Fruit fly (Drosophila melanogaster) whole organism, prepupa: ENCODE measurements around the gene CG2200.
A peak's percentile ranks its signal among the peaks of the same experiment; 100 is the strongest.

ENCODE experiments used
- Blimp-1 ChIP-seq: fragments of 200-800 bp; sonication (Bioruptor generic); optimal IDR thresholded peaks from 3 replicates; lab custom pipeline; 2017; ENCODE audit warnings: missing biosample characterization, missing genetic modification characterization, mild to moderate bottlenecking, moderate library complexity, missing genetic modification reagents
- CG10631 ChIP-seq: fragments of 200-800 bp; sonication (Bioruptor generic); optimal IDR thresholded peaks from 2 replicates; lab custom pipeline; 2016; ENCODE audit warnings: missing biosample characterization, missing genetic modification characterization
- CG10669 ChIP-seq: fragments of 200-800 bp; sonication (Bioruptor generic); optimal IDR thresholded peaks from 3 replicates; lab custom pipeline; 2018; ENCODE audit warnings: missing biosample characterization, mild to moderate bottlenecking, missing genetic modification characterization, moderate library complexity
- CG11294 ChIP-seq: fragments of 200-800 bp; sonication (Bioruptor generic); IDR thresholded peaks from 2 replicates; pipeline ENCODE4 v1.3.6; 2022; ENCODE audit warnings: missing biosample characterization, missing genetic modification characterization
- CG11762 ChIP-seq: fragments of 200-800 bp; sonication (Bioruptor generic); optimal IDR thresholded peaks from 3 replicates; lab custom pipeline; 2016; ENCODE audit warnings: missing biosample characterization, missing genetic modification characterization; ENCODE audit not compliant: insufficient read depth
- CG11902 ChIP-seq: fragments of 200-800 bp; sonication (Bioruptor generic); optimal IDR thresholded peaks from 3 replicates; lab custom pipeline; 2016; ENCODE audit warnings: missing biosample characterization, missing genetic modification characterization
- CG15336 ChIP-seq: fragments of 200-800 bp; sonication (Bioruptor generic); IDR thresholded peaks from 2 replicates; pipeline ENCODE4 v1.3.6; 2022; ENCODE audit warnings: missing biosample characterization, missing genetic modification characterization
- CG1621 ChIP-seq: fragments of 200-800 bp; sonication (Bioruptor generic); optimal IDR thresholded peaks from 3 replicates; lab custom pipeline; 2018; ENCODE audit warnings: missing biosample characterization, mild to moderate bottlenecking, missing genetic modification characterization
- CG3032 ChIP-seq: fragments of 200-800 bp; optimal IDR thresholded peaks from 2 replicates; lab custom pipeline; 2019; ENCODE audit warnings: missing biosample characterization, mild to moderate bottlenecking, missing genetic modification characterization, moderate library complexity
- CG31627 ChIP-seq: fragments of 200-800 bp; sonication (Bioruptor generic); optimal IDR thresholded peaks from 3 replicates; lab custom pipeline; 2016; ENCODE audit warnings: missing biosample characterization, missing genetic modification characterization
- CG32006 ChIP-seq: fragments of 200-800 bp; sonication (Bioruptor generic); optimal IDR thresholded peaks from 3 replicates; lab custom pipeline; 2017; ENCODE audit warnings: missing biosample characterization, mild to moderate bottlenecking, missing genetic modification characterization
- CG3919 ChIP-seq: fragments of 200-800 bp; sonication (Bioruptor generic); optimal IDR thresholded peaks from 3 replicates; lab custom pipeline; 2016; ENCODE audit warnings: missing biosample characterization, missing genetic modification characterization
- CG4318 ChIP-seq: fragments of 200-800 bp; sonication (Bioruptor generic); optimal IDR thresholded peaks from 3 replicates; lab custom pipeline; 2017; ENCODE audit warnings: missing biosample characterization, mild to moderate bottlenecking, missing genetic modification characterization
- CG6163 ChIP-seq: fragments of 200-800 bp; sonication (Bioruptor generic); IDR thresholded peaks from 3 replicates; pipeline ENCODE4 v1.3.6; 2022; ENCODE audit warnings: missing biosample characterization, missing genetic modification characterization
- CG6808 ChIP-seq: fragments of 200-800 bp; sonication (Bioruptor generic); optimal IDR thresholded peaks from 3 replicates; lab custom pipeline; 2017; ENCODE audit warnings: missing biosample characterization, missing genetic modification characterization, mild to moderate bottlenecking, moderate library complexity, missing genetic modification reagents
- CG6854 ChIP-seq: fragments of 200-800 bp; sonication (Bioruptor generic); optimal IDR thresholded peaks from 2 replicates; lab custom pipeline; 2017; ENCODE audit warnings: missing biosample characterization, mild to moderate bottlenecking, missing genetic modification characterization
- CG7368 ChIP-seq: fragments of 200-800 bp; sonication (Bioruptor generic); optimal IDR thresholded peaks from 3 replicates; lab custom pipeline; 2016; ENCODE audit warnings: missing biosample characterization, missing genetic modification characterization
- CG8119 ChIP-seq: fragments of 200-800 bp; sonication (Bioruptor generic); IDR thresholded peaks from 3 replicates; pipeline ENCODE4 v1.3.6; 2022; ENCODE audit warnings: missing biosample characterization, missing genetic modification characterization
- CG8319 ChIP-seq: fragments of 200-800 bp; sonication (Bioruptor generic); optimal IDR thresholded peaks from 3 replicates; lab custom pipeline; 2016; ENCODE audit warnings: missing biosample characterization, missing genetic modification characterization
- Eip75B ChIP-seq: fragments of 200-800 bp; sonication (Bioruptor generic); optimal IDR thresholded peaks from 3 replicates; lab custom pipeline; 2016; ENCODE audit warnings: missing biosample characterization, missing genetic modification characterization
- Eip78C ChIP-seq: fragments of 200-800 bp; sonication (Bioruptor generic); peaks from one replicate; lab custom pipeline; 2016; ENCODE audit warnings: missing biosample characterization, missing genetic modification characterization
- Eip93F ChIP-seq: fragments of 200-800 bp; sonication (Bioruptor generic); optimal IDR thresholded peaks from 2 replicates; lab custom pipeline; 2016; ENCODE audit warnings: missing biosample characterization, mild to moderate bottlenecking, missing genetic modification characterization
- Ets96B ChIP-seq: fragments of 200-800 bp; optimal IDR thresholded peaks from 2 replicates; lab custom pipeline; 2019; ENCODE audit warnings: missing biosample characterization, mild to moderate bottlenecking, missing genetic modification characterization, moderate library complexity
- Gug ChIP-seq: fragments of 200-800 bp; sonication (Bioruptor generic); IDR thresholded peaks from 2 replicates; pipeline ENCODE4 v1.3.6; 2022; ENCODE audit warnings: missing biosample characterization, missing genetic modification characterization
- Hr38 ChIP-seq: sonication (Bioruptor generic); optimal IDR thresholded peaks from 2 replicates; lab custom pipeline; 2016; ENCODE audit warnings: missing biosample characterization, missing genetic modification characterization
- Hr39 ChIP-seq: fragments of 200-800 bp; sonication (Bioruptor generic); optimal IDR thresholded peaks from 2 replicates; lab custom pipeline; 2016; ENCODE audit warnings: missing biosample characterization, missing genetic modification characterization
- Hr4 ChIP-seq: fragments of 200-800 bp; sonication (Bioruptor generic); optimal IDR thresholded peaks from 3 replicates; lab custom pipeline; 2016; ENCODE audit warnings: missing biosample characterization, missing genetic modification characterization
- Met ChIP-seq: fragments of 200-800 bp; sonication (Bioruptor generic); optimal IDR thresholded peaks from 3 replicates; lab custom pipeline; 2016; ENCODE audit warnings: missing biosample characterization, missing genetic modification characterization
- OdsH ChIP-seq: fragments of 200-800 bp; sonication (Bioruptor generic); optimal IDR thresholded peaks from 3 replicates; lab custom pipeline; 2016; ENCODE audit warnings: missing biosample characterization, missing genetic modification characterization
- Sox14 ChIP-seq: fragments of 200-800 bp; sonication (Bioruptor generic); optimal IDR thresholded peaks from 3 replicates; lab custom pipeline; 2016; ENCODE audit warnings: missing biosample characterization, missing genetic modification characterization
- achi ChIP-seq: fragments of 200-800 bp; sonication (Bioruptor generic); optimal IDR thresholded peaks from 3 replicates; lab custom pipeline; 2016; ENCODE audit warnings: missing biosample characterization, missing genetic modification characterization
- cyc ChIP-seq: fragments of 200-800 bp; sonication (Bioruptor generic); optimal IDR thresholded peaks from 3 replicates; lab custom pipeline; 2016; ENCODE audit warnings: missing biosample characterization, missing genetic modification characterization
- eg ChIP-seq: fragments of 200-800 bp; sonication (Bioruptor generic); IDR thresholded peaks from 3 replicates; pipeline ENCODE4 v1.3.6; 2022; ENCODE audit warnings: missing biosample characterization, missing genetic modification characterization
- esn ChIP-seq: fragments of 200-800 bp; sonication (Bioruptor generic); optimal IDR thresholded peaks from 2 replicates; lab custom pipeline; 2016; ENCODE audit warnings: missing biosample characterization, mild to moderate bottlenecking, missing genetic modification characterization, moderate library complexity
- fd59A ChIP-seq: fragments of 200-800 bp; sonication (Bioruptor generic); optimal IDR thresholded peaks from 2 replicates; lab custom pipeline; 2017; ENCODE audit warnings: missing biosample characterization, mild to moderate bottlenecking, missing genetic modification characterization, missing genetic modification reagents
- fkh ChIP-seq: fragments of 200-800 bp; sonication (Bioruptor generic); optimal IDR thresholded peaks from 3 replicates; lab custom pipeline; 2017; ENCODE audit warnings: missing biosample characterization, mild to moderate bottlenecking, missing genetic modification characterization, moderate library complexity
- net ChIP-seq: fragments of 200-800 bp; sonication (Bioruptor generic); optimal IDR thresholded peaks from 3 replicates; lab custom pipeline; 2016; ENCODE audit warnings: missing biosample characterization, missing genetic modification characterization
- pdm3 ChIP-seq: fragments of 200-800 bp; sonication (Bioruptor generic); optimal IDR thresholded peaks from 3 replicates; lab custom pipeline; 2016; ENCODE audit warnings: missing biosample characterization, missing genetic modification characterization
- salr ChIP-seq, 2 experiments: fragments of 200-800 bp; sonication (Bioruptor generic); optimal IDR thresholded peaks; 3 replicates each; lab custom pipeline; 2016 to 2018; ENCODE audit warnings: missing biosample characterization in 2 of 2, missing genetic modification characterization in 2 of 2, mild to moderate bottlenecking in 1 of 2
- spab ChIP-seq: fragments of 200-800 bp; sonication (Bioruptor generic); optimal IDR thresholded peaks from 2 replicates; lab custom pipeline; 2017; ENCODE audit warnings: missing biosample characterization, mild to moderate bottlenecking, missing genetic modification characterization, missing genetic modification reagents
- ss ChIP-seq, 2 experiments: fragments of 200-800 bp; sonication (Bioruptor generic); optimal IDR thresholded peaks; 2 replicates in 1 of 2; 3 replicates in 1 of 2; lab custom pipeline; 2017 to 2018; ENCODE audit warnings: mild to moderate bottlenecking in 2 of 2, missing biosample characterization in 2 of 2, missing genetic modification characterization in 2 of 2, moderate library complexity in 1 of 2
- svp ChIP-seq: fragments of 200-800 bp; sonication (Bioruptor generic); peaks from one replicate; lab custom pipeline; 2016; ENCODE audit warnings: missing biosample characterization, missing genetic modification characterization
- topi ChIP-seq: fragments of 200-800 bp; sonication (Bioruptor generic); optimal IDR thresholded peaks from 3 replicates; lab custom pipeline; 2016; ENCODE audit warnings: missing biosample characterization, missing genetic modification characterization
- vri ChIP-seq: fragments of 200-800 bp; sonication (Bioruptor generic); optimal IDR thresholded peaks from 3 replicates; lab custom pipeline; 2016; ENCODE audit warnings: missing biosample characterization, mild to moderate bottlenecking, missing genetic modification characterization

CG2200 gene

DNA sequence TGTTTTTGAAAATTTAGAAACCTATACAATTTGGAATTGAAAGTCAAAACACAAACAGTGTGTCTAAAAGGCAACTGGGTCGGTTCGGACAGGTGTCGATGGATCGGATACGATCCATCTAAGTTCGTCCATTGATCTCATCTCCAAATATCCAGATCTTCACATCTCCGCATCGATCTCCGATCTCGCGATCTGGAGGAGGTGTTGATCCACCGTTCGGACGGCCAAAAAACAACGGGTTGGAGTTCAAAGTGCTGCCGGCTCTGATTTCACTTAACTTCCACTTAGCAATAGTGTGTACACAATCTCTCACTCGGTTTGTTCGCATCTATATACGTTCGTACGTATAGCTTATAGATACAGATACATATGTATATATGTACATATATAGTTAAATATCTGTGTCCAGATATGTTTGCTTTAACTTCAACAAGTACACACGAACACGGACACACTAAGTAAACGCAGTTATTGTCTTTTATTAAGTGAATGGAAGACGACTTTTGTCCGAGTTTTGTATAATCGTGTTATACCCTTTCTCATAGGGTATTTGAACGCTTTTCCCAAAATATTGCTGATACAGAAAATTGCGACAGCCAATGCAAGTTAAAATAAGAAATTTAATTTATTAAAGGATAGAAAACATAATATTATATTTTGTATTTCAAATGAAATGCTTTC is 14.2 kb downstream of the CG2200 start, which contains the start of gene Fer3HCH:
Gene Fer3HCH, minus strand, starts transcription at position 51 of the 681 bp plus-strand sequence.
- peak; percentile 5 for TF ChIP-seq CG4318
- TF ChIP-seq CG6808 (GFP tag; lab: Kevin White, UChicago), result peak; percentile 48
- TF ChIP-seq CG10669, result peak; percentile 33
- TF ChIP-seq CG3032 (tag; lab: Kevin White, UChicago), result peak; percentile 12
- peak; percentile 52 for TF ChIP-seq Eip78C (GFP tag; lab: Kevin White, UChicago)
- TF ChIP-seq net (GFP tag; lab: Kevin White, UChicago), result no peak
- peak; percentile 7 for TF ChIP-seq CG32006 (GFP tag; lab: Kevin White, UChicago)
- TF ChIP-seq CG6854, result no peak
- TF ChIP-seq CG10631 (GFP tag; lab: Kevin White, UChicago), result peak; percentile 11
- no peak for TF ChIP-seq vri (GFP tag; lab: Kevin White, UChicago)
- TF ChIP-seq CG8319, result no peak
- peak; percentile 8 for TF ChIP-seq spab (GFP tag; lab: Kevin White, UChicago)
- TF ChIP-seq fkh (GFP tag; lab: Kevin White, UChicago), result peak; percentile 70
- no peak for TF ChIP-seq Hr38
- peak; percentile 19 to 31 for TF ChIP-seq ss (GFP tag; optimal IDR thresholded peaks at IDR 0.05; lab: Kevin White, UChicago)
- peak; percentile 31; the same call in 1 of the 3 replicates for TF ChIP-seq CG6163 (GFP tag; lab: Robert Waterston, UW)
- peak; percentile 17 for TF ChIP-seq achi
- no peak for TF ChIP-seq esn (GFP tag; lab: Kevin White, UChicago)

DNA sequence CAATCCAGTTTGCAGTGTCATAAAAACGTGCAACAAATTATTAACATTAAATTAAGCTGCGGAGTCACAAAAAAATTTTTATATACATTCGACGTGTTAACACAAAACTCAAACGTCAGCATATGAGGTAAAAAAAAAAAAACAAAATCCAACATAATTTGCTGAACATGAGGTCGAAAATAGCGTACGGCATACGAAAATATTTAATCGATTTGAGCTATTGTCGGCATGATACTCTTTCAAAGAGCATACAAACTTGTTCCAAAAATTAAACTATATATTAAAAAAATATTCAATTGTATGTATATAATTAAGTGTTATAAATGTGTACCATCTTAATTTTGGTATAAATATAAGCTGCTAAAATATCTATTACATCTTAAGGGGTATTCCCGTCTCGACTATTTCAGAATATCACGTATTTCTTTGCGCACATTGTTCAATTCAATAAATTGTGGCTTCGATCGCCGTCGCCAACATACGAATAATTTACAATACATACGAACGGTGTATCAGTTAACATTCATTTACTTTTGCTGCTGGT is 15.6 kb downstream of the CG2200 start:
- TF ChIP-seq svp (GFP tag; lab: Kevin White, UChicago), result peak; percentile 32
- no peak for TF ChIP-seq CG3032 (tag; lab: Kevin White, UChicago)
- 0 out of 3 replicates have a peak, but pooled peaks have one; percentile 13 for TF ChIP-seq eg (GFP tag; lab: Robert Waterston, UW)
- TF ChIP-seq esn (GFP tag; lab: Kevin White, UChicago), result peak; percentile 14
- 0 out of 2 replicates have a peak, but pooled peaks have one; percentile 19 for TF ChIP-seq CG15336 (GFP tag; lab: Robert Waterston, UW)
- TF ChIP-seq CG6808 (GFP tag; lab: Kevin White, UChicago), result no peak

DNA sequence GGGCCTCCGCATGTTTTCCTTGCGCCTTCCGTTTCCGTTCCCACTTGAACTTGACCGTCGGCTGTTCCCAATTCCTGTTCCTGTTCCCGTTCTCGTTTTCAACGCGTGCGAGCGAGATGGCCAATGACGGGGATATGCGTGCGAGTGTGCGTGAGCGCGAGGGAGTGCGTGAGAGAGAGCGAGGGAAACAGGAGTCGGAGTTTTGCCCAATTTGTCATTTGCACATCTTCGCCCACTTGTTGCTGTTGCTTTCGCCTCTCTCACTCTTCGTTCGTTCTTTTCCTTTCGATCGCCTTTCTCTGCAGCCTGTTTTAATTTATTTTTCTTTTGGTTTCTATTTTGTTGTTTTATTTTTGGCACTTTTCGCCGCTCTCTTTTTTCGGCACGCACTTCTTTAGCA is 17.7 kb downstream of the CG2200 start:
- TF ChIP-seq Met (GFP tag; lab: Kevin White, UChicago) (no peak), Hr38 (no peak), salr (GFP tag; optimal IDR thresholded peaks at IDR 0.05; lab: Kevin White, UChicago) (no peak), CG1621 (tag; lab: Kevin White, UChicago) (peak; percentile 15), Sox14 (GFP tag; lab: Kevin White, UChicago) (no peak), CG3919 (GFP tag; lab: Kevin White, UChicago) (no peak), Gug (GFP tag; lab: Robert Waterston, UW) (no peak), esn (GFP tag; lab: Kevin White, UChicago) (no peak), CG8119 (GFP tag; lab: Robert Waterston, UW) (peak; percentile 75), CG6808 (GFP tag; lab: Kevin White, UChicago) (peak; percentile 44), CG6854 (peak; percentile 53), CG11762 (GFP tag; lab: Kevin White, UChicago) (no peak), OdsH (GFP tag; lab: Kevin White, UChicago) (no peak), Blimp-1 (peak; percentile 28), fd59A (no peak), Eip93F (GFP tag; lab: Kevin White, UChicago) (no peak), Eip78C (GFP tag; lab: Kevin White, UChicago) (peak; percentile 58), pdm3 (GFP tag; lab: Kevin White, UChicago) (no peak), spab (GFP tag; lab: Kevin White, UChicago) (no peak), CG31627 (GFP tag; lab: Kevin White, UChicago) (no peak), CG6163 (GFP tag; lab: Robert Waterston, UW) (no peak), CG3032 (tag; lab: Kevin White, UChicago) (no peak), CG7368 (GFP tag; lab: Kevin White, UChicago) (no peak), CG11294 (GFP tag; lab: Robert Waterston, UW) (no peak), cyc (no peak), topi (GFP tag; lab: Kevin White, UChicago) (no peak), Ets96B (no peak), Hr4 (GFP tag; lab: Kevin White, UChicago) (no peak), CG32006 (GFP tag; lab: Kevin White, UChicago) (no peak), CG4318 (no peak), CG11902 (GFP tag; lab: Kevin White, UChicago) (no peak), achi (no peak), Eip75B (GFP tag; lab: Kevin White, UChicago) (peak; percentile 16), Hr39 (GFP tag; lab: Kevin White, UChicago) (no peak), CG10669 (no peak)
